Fruit fly (Drosophila melanogaster) whole organism, larva: Measurements from ENCODE around the gene Jon65Aiii.
A peak's percentile ranks its signal among the peaks of the same experiment; 100 is the strongest.

ENCODE experiments used
- noc ChIP-seq: fragments of 200-800 bp; sonication (Bioruptor generic); optimal IDR thresholded peaks from 3 replicates; lab custom pipeline; 2019; ENCODE audit warnings: missing biosample characterization, mild to moderate bottlenecking, missing genetic modification characterization, moderate library complexity

Jon65Aiii gene

dm6 chr3L:6062860-6063607 is 12.5 kb downstream of the Jon65Aiii start, which contains the start of gene CG10472:
CG10472 (minus strand) TSS chr3L:6062910.
- TF ChIP-seq noc (tag; lab: Kevin White, UChicago) = peak; percentile 24

- no peak for TF ChIP-seq noc (tag; lab: Kevin White, UChicago)
Measured at dm6 chr3L:6065881-6066389, 15.4 kb downstream of the Jon65Aiii start, which contains the start of gene CG42269. CG42269 (plus strand) TSS chr3L:6066296.

DNA sequence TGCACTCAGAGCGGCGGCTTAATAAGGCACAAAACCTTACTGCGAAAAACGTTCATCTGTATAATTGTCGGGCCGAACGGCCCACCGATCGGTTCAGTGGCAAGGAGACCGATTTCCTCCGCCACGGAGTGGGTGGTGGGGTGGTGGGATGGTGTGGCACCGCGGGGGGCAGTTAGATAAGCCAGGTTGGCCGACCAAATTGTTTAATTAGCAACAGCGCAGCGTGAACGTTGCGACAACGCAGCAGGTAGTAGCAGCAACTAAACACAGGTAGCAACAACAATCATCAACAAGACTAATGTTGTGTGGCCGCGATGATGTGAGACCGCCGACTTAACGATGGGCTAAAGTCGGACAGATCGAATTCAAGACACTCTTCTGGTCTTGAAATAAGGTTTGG is 17.6 kb downstream of the Jon65Aiii start:
- TF ChIP-seq noc (tag; lab: Kevin White, UChicago) = no peak

- TF ChIP-seq noc (tag; lab: Kevin White, UChicago) = no peak
Measured at dm6 chr3L:6070119-6070518, 19.6 kb downstream of the Jon65Aiii start.

dm6 chr3L:6071454-6072189 is 21.1 kb downstream of the Jon65Aiii start, which contains the start of gene CG6602:
CG6602 (plus strand) TSS chr3L:6072139.
- TF ChIP-seq noc (tag; lab: Kevin White, UChicago) = no peak

DNA sequence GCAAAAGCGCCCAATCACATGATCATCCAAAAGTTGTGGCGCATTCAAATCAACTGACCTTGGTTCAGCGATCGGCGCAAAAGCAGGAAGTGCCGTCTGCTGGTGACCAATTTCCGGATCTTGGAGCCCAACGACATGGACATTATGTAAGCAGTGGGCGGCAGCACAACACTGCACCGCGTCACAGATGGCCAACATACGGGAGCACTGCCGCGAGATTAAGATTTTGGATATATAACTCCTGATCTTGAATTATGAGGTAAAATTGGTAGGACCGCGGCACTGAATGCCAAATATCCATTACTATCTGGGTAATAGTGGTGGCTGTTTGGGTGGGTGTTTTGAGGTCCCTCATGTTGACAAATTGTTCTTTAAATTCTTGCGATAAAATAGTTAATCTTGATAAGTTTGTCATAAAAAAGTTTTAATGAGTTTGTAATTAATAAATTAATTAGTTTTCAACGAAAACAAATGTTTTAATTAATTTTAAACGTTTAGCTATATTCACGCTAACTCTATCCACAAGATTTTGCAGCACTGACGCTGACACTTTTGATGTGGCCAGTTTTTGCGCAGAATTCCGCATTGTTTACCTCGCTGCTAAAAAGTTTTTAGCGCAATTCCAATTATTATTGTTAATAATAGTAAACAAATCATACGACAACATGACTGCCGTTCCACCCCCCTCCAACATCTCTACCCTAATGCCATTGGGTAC is 24.6 kb downstream of the Jon65Aiii start, which contains the start of the genes CG13295 and CG6610:
TSS of gene CG13295 (minus strand) at position 271 of the 718 bp plus-strand sequence.
TSS of gene CG6610 (plus strand) at position 562 of the 718 bp plus-strand sequence.
- peak; percentile 60 for TF ChIP-seq noc (tag; lab: Kevin White, UChicago)

dm6 chr3L:6076429-6076828 is 25.9 kb downstream of the Jon65Aiii start, which contains the start of gene ssp6:
ssp6 (plus strand) TSS chr3L:6076722.
- TF ChIP-seq noc (tag; lab: Kevin White, UChicago) = no peak

DNA sequence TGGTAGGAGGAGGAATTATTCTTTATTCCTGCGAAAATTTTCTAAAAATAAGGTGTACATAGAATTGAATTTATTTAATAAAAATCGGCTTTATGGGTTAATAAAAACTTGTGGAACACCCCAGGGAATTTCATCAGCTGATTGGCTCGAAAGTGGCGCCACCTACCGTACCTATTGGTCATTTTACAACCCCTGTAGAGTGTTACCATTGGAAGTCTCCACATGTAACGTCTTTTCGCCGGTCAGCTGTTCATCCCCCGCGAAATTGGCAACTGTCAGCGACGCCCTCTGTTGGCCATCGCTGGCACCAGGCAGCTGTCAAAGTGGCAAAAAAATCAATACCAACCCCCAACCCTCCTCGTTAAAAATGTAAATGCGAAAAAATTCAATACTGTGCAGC is 32.0 kb downstream of the Jon65Aiii start, which contains the start of gene CG13293:
TSS of gene CG13293 (plus strand) at position 323 of the 400 bp plus-strand sequence.
- TF ChIP-seq noc (tag; lab: Kevin White, UChicago) = no peak

- no peak for TF ChIP-seq noc (tag; lab: Kevin White, UChicago)
Measured at dm6 chr3L:6084446-6084845, 33.9 kb downstream of the Jon65Aiii start.

DNA sequence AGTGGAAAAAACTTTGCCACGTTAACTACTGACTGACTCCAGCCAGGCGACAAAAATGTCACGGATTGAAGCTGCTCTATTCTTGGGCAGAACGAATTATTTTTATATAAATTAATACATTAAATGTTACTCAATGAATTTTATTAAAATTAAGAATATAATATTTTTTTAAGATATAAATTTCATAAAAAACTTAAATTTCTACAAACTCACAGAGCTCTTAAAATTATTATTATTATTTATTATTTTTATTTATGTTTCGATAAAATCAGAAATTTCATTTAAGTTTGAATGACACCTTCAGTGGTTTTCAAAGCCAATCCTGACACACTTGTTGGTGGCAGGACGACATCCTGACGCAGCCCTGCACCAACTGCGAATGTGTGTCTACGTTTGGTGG is 34.6 kb downstream of the Jon65Aiii start:
- TF ChIP-seq noc (tag; lab: Kevin White, UChicago) = no peak

DNA sequence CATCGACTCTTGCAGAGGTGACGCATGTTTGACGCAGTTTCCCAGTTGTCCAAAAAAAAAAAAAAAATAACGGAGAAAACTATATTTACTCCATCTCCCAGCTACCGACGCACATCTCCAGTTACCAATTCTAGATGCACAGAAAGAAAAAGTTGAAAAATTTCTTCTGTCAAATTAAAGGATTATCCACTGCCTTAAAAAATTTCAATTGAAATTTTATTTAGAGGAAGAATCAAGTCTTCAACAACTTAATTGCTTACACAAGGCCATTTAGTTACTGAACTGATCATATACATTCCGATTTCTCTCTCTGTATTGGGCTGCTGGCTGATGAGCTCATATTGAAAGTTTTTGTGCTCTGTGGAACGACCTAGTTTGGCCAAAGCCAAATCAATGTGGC is 35.4 kb downstream of the Jon65Aiii start:
- TF ChIP-seq noc (tag; lab: Kevin White, UChicago) = no peak

- TF ChIP-seq noc (tag; lab: Kevin White, UChicago) = no peak
Measured at dm6 chr3L:6093213-6093612, 42.7 kb downstream of the Jon65Aiii start, which contains the start of gene CG10469. CG10469 (minus strand) TSS chr3L:6093313.

DNA sequence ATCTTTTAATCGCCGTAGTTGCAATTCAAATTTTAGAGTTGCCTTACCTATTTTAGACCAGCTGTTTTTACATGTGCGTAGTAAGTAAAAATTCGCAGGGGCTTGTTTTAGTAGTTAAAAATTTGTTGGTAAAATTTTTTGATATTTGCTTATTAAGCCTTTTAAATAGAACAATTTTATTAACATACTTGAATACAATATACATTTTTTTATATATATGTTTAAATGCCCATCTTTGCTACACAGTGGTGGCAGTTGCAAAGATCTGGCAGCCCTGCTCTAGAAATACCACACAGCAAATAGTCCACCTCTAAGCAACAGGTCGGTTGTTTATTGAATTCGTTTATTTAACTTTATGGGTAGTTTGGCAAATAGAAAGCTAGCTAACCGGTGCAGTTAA is 44.1 kb downstream of the Jon65Aiii start, which contains the start of the genes CG10467 and loj:
TSS of gene CG10467 (minus strand) at position 51 of the 400 bp plus-strand sequence.
TSS of gene loj (plus strand) at position 291 of the 400 bp plus-strand sequence.
- peak; percentile 92 for TF ChIP-seq noc (tag; lab: Kevin White, UChicago)

DNA sequence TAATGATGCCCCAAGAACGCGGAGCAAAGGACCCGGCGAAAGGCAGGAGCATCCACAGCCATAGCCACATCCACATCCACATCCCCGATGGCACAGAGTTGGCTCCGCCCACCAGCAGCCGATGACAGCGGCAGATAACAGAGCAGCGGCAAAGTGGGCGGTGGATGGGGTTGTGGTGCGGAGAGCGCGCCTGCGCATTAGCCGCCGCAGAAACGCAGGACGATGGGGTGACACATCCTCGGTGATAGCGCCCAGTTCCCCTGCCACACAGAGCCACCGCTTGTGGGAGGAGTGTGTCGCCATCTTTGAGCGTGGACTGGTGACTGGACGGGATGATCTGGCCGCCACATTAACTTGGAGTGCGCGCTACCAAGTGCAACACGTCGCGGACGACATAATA is 46.7 kb downstream of the Jon65Aiii start, which contains the start of gene Ets65A:
TSS of gene Ets65A (plus strand) at position 348 of the 400 bp plus-strand sequence.
- TF ChIP-seq noc (tag; lab: Kevin White, UChicago) = no peak
